Worm (Caenorhabditis elegans) whole organism, L1 larva: ENCODE data around the gene F17C11.2.

Experiments
- C04F5.9 ChIP-seq: sonication (generic microtip); optimal IDR thresholded peaks from 2 replicates; lab custom pipeline; 2016; ENCODE audit warnings: missing genetic modification characterization, missing compliant biosample characterization
- C16A3.4 ChIP-seq: fragments of 150-350 bp; optimal IDR thresholded peaks from 2 replicates; lab custom pipeline; 2014; ENCODE audit warnings: missing biosample characterization, missing genetic modification characterization
- F16B12.6 ChIP-seq: fragments of 150-350 bp; optimal IDR thresholded peaks from 2 replicates; lab custom pipeline; 2014; ENCODE audit warnings: missing biosample characterization, missing genetic modification characterization
- Y116A8C.19 ChIP-seq: sonication (generic microtip); optimal IDR thresholded peaks from 2 replicates; lab custom pipeline; 2016; ENCODE audit warnings: missing compliant biosample characterization, missing genetic modification characterization, borderline replicate concordance
- alr-1 ChIP-seq: fragments of 200-800 bp; sonication (Bioruptor generic); optimal IDR thresholded peaks from 2 replicates; lab custom pipeline; 2018; ENCODE audit warnings: borderline replicate concordance, mild to moderate bottlenecking, missing genetic modification characterization, missing compliant biosample characterization
- aly-2 ChIP-seq: fragments of 150-350 bp; optimal IDR thresholded peaks from 2 replicates; lab custom pipeline; 2014; ENCODE audit warnings: missing biosample characterization, missing genetic modification characterization
- blmp-1 ChIP-seq: fragments of 150-350 bp; optimal IDR thresholded peaks from 2 replicates; lab custom pipeline; 2014; ENCODE audit warnings: missing biosample characterization, missing genetic modification characterization
- ceh-8 ChIP-seq: fragments of 200-800 bp; sonication (Bioruptor generic); optimal IDR thresholded peaks from 2 replicates; lab custom pipeline; 2018; ENCODE audit warnings: mild to moderate bottlenecking, missing genetic modification characterization, moderate library complexity, missing compliant biosample characterization
- ceh-88 ChIP-seq: fragments of 200-800 bp; sonication (Bioruptor generic); IDR thresholded peaks from 2 replicates; pipeline ENCODE4 v1.3.6; 2022; ENCODE audit warnings: missing genetic modification characterization, missing compliant biosample characterization
- ceh-90 ChIP-seq: sonication (generic microtip); optimal IDR thresholded peaks from 2 replicates; lab custom pipeline; 2016; ENCODE audit warnings: missing genetic modification characterization, missing compliant biosample characterization
- dsc-1 ChIP-seq: sonication (generic microtip); optimal IDR thresholded peaks from 2 replicates; lab custom pipeline; 2016; ENCODE audit warnings: mild to moderate bottlenecking, missing genetic modification characterization, missing compliant biosample characterization
- efl-1 ChIP-seq, 4 experiments: fragments of 150-350 bp; optimal IDR thresholded peaks in 3 of 4; peaks in 1 of 4; 1 replicate in 1 of 4; 2 replicates in 3 of 4; lab custom pipeline; 2014; ENCODE audit warnings: missing biosample characterization in 2 of 4, missing genetic modification characterization in 2 of 4, missing genetic modification reagents in 2 of 4
- elt-2 ChIP-seq: sonication (generic microtip); optimal IDR thresholded peaks from 2 replicates; lab custom pipeline; 2016; ENCODE audit warnings: missing genetic modification characterization, mild to moderate bottlenecking, inconsistent platforms, missing compliant biosample characterization, missing genetic modification reagents
- fkh-8 ChIP-seq: sonication (generic microtip); optimal IDR thresholded peaks from 2 replicates; lab custom pipeline; 2016; ENCODE audit warnings: mild to moderate bottlenecking, missing genetic modification characterization, missing compliant biosample characterization
- grh-1 ChIP-seq: fragments of 200-800 bp; sonication (Bioruptor generic); IDR thresholded peaks from 2 replicates; pipeline ENCODE4 v1.3.6; 2022; ENCODE audit warnings: missing genetic modification reagents, missing genetic modification characterization, missing compliant biosample characterization
- hlh-17 ChIP-seq: fragments of 200-800 bp; sonication (Bioruptor generic); optimal IDR thresholded peaks from 2 replicates; lab custom pipeline; 2018; ENCODE audit warnings: missing genetic modification characterization, mild to moderate bottlenecking, missing compliant biosample characterization, moderate library complexity, borderline replicate concordance
- hlh-4 ChIP-seq: sonication (generic microtip); optimal IDR thresholded peaks from 2 replicates; lab custom pipeline; 2016; ENCODE audit warnings: mild to moderate bottlenecking, missing genetic modification characterization, missing compliant biosample characterization
- isw-1 ChIP-seq: fragments of 200-800 bp; sonication (Bioruptor generic); IDR thresholded peaks from 2 replicates; pipeline ENCODE4 v1.3.6; 2022; ENCODE audit warnings: missing genetic modification characterization, missing compliant biosample characterization
- lin-35 ChIP-seq, 2 experiments: fragments of 150-350 bp; optimal IDR thresholded peaks; 2 replicates each; lab custom pipeline; 2014; ENCODE audit warnings: missing biosample characterization in 2 of 2, missing genetic modification characterization in 2 of 2, missing genetic modification reagents in 2 of 2
- lir-3 ChIP-seq: sonication (generic microtip); optimal IDR thresholded peaks from 2 replicates; lab custom pipeline; 2016; ENCODE audit warnings: mild to moderate bottlenecking, missing genetic modification characterization, moderate library complexity, missing compliant biosample characterization; ENCODE audit not compliant: poor library complexity
- lsy-2 ChIP-seq, 2 experiments: fragments of 150-350 bp; optimal IDR thresholded peaks; 2 replicates each; lab custom pipeline; 2014; ENCODE audit warnings: missing biosample characterization in 2 of 2, missing genetic modification characterization in 2 of 2
- mab-9 ChIP-seq: fragments of 200-800 bp; sonication (Bioruptor generic); IDR thresholded peaks from 2 replicates; pipeline ENCODE4 v1.3.6; 2022; ENCODE audit warnings: missing genetic modification reagents, missing genetic modification characterization, missing compliant biosample characterization
- mdl-1 ChIP-seq, 2 experiments: fragments of 150-350 bp; optimal IDR thresholded peaks; 2 replicates each; lab custom pipeline; 2014 to 2017; ENCODE audit warnings: missing biosample characterization in 2 of 2, missing genetic modification characterization in 2 of 2, inconsistent platforms in 1 of 2
- mef-2 ChIP-seq: fragments of 150-350 bp; optimal IDR thresholded peaks from 2 replicates; lab custom pipeline; 2014; ENCODE audit warnings: missing biosample characterization, missing genetic modification characterization
- mep-1 ChIP-seq: fragments of 150-350 bp; optimal IDR thresholded peaks from 2 replicates; lab custom pipeline; 2014; ENCODE audit warnings: missing biosample characterization, missing genetic modification characterization
- nhr-11 ChIP-seq: fragments of 150-350 bp; optimal IDR thresholded peaks from 2 replicates; lab custom pipeline; 2014; ENCODE audit warnings: missing biosample characterization, missing genetic modification characterization
- nhr-12 ChIP-seq: sonication (generic microtip); optimal IDR thresholded peaks from 2 replicates; lab custom pipeline; 2017; ENCODE audit warnings: missing biosample characterization, missing genetic modification characterization
- nhr-19 ChIP-seq: fragments of 200-800 bp; sonication (Bioruptor generic); conservative IDR thresholded peaks from 2 replicates; pipeline ENCODE4 v1.3.6; 2022; ENCODE audit warnings: missing genetic modification characterization, missing compliant biosample characterization
- nhr-20 ChIP-seq: sonication (generic microtip); optimal IDR thresholded peaks from 2 replicates; lab custom pipeline; 2016; ENCODE audit warnings: mild to moderate bottlenecking, missing genetic modification characterization, missing compliant biosample characterization
- nhr-28 ChIP-seq: fragments of 150-350 bp; optimal IDR thresholded peaks from 2 replicates; lab custom pipeline; 2014; ENCODE audit warnings: missing biosample characterization, missing genetic modification characterization
- nhr-47 ChIP-seq: sonication (generic microtip); optimal IDR thresholded peaks from 2 replicates; lab custom pipeline; 2016; ENCODE audit warnings: mild to moderate bottlenecking, missing genetic modification characterization, moderate library complexity, missing compliant biosample characterization
- nhr-84 ChIP-seq: sonication (generic microtip); optimal IDR thresholded peaks from 2 replicates; lab custom pipeline; 2017; ENCODE audit warnings: missing biosample characterization, missing genetic modification characterization
- nhr-85 ChIP-seq: sonication (generic microtip); peaks from one replicate; lab custom pipeline; 2016; ENCODE audit warnings: missing genetic modification characterization, inconsistent platforms, missing compliant biosample characterization
- nhr-90 ChIP-seq: sonication (generic microtip); optimal IDR thresholded peaks from 2 replicates; lab custom pipeline; 2016; ENCODE audit warnings: mild to moderate bottlenecking, missing genetic modification characterization, missing compliant biosample characterization; ENCODE audit not compliant: poor library complexity
- pag-3 ChIP-seq: sonication (generic microtip); optimal IDR thresholded peaks from 2 replicates; lab custom pipeline; 2017; ENCODE audit warnings: missing genetic modification characterization, mild to moderate bottlenecking, missing compliant biosample characterization, antibody characterized with exemption, borderline replicate concordance; ENCODE audit not compliant: insufficient read depth
- rnt-1 ChIP-seq: sonication (generic microtip); optimal IDR thresholded peaks from 2 replicates; lab custom pipeline; 2016; ENCODE audit warnings: mild to moderate bottlenecking, missing genetic modification characterization, moderate library complexity, missing compliant biosample characterization
- snpc-4 ChIP-seq: fragments of 150-350 bp; optimal IDR thresholded peaks from 2 replicates; lab custom pipeline; 2014; ENCODE audit warnings: missing biosample characterization, missing genetic modification characterization
- sup-37 ChIP-seq: fragments of 200-800 bp; sonication (Bioruptor generic); optimal IDR thresholded peaks from 2 replicates; lab custom pipeline; 2018; ENCODE audit warnings: mild to moderate bottlenecking, missing genetic modification characterization, missing compliant biosample characterization
- tbx-2 ChIP-seq: sonication (generic microtip); optimal IDR thresholded peaks from 2 replicates; lab custom pipeline; 2016; ENCODE audit warnings: missing genetic modification characterization, missing compliant biosample characterization
- unc-30 ChIP-seq: sonication (generic microtip); optimal IDR thresholded peaks from 2 replicates; lab custom pipeline; 2017; ENCODE audit warnings: missing biosample characterization, missing genetic modification characterization
- unc-98 ChIP-seq: fragments of 200-800 bp; sonication (Bioruptor generic); IDR thresholded peaks from 2 replicates; pipeline ENCODE4 v1.3.6; 2022; ENCODE audit warnings: missing genetic modification characterization, missing compliant biosample characterization
- vab-15 ChIP-seq: sonication (generic microtip); optimal IDR thresholded peaks from 2 replicates; lab custom pipeline; 2017; ENCODE audit warnings: missing genotype, mild to moderate bottlenecking, missing genetic modification characterization, missing compliant biosample characterization
- xbp-1 ChIP-seq: sonication (generic microtip); optimal IDR thresholded peaks from 2 replicates; lab custom pipeline; 2016; ENCODE audit warnings: missing genetic modification characterization, missing compliant biosample characterization
- zag-1 ChIP-seq: fragments of 150-350 bp; optimal IDR thresholded peaks from 2 replicates; lab custom pipeline; 2014; ENCODE audit warnings: missing biosample characterization, missing genetic modification characterization
- zip-4 ChIP-seq: fragments of 200-800 bp; sonication (Bioruptor generic); optimal IDR thresholded peaks from 2 replicates; lab custom pipeline; 2018; ENCODE audit warnings: mild to moderate bottlenecking, missing genetic modification characterization, moderate library complexity, missing compliant biosample characterization
- ztf-11 ChIP-seq, 2 experiments: sonication (generic microtip); optimal IDR thresholded peaks; 2 replicates each; lab custom pipeline; 2016 to 2017; ENCODE audit warnings: missing genetic modification characterization in 2 of 2, missing biosample characterization in 1 of 2, missing compliant biosample characterization in 1 of 2

Gene F17C11.2

DNA sequence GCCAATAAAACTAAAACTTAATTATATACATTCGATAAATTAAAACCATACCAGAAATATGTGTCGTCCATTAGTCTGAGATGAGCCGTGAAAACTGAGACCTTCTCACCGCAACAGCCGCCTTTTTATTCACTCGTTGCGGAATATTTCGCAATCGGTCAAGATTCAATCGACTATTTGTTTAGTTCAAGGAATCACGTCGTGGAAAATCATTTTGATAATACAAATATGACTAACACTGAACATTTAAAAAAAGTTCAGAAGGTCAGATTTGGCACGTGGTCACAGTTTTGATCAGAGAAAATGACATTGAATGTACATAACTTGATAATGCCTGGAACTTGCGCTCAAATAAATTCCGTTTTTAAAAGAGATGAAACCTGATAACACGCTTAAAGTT lies 9.3 kb upstream of the F17C11.2 start, which contains the start of gene F17C11.11 (continued):
- TF ChIP-seq unc-98 (GFP tag; lab: Robert Waterston, UW) (no peak), pag-3 (no peak), nhr-84 (no peak), hlh-4 (tag; lab: Kevin White, UChicago) (no peak), elt-2 (tag; lab: Kevin White, UChicago) (peak; percentile 73), mef-2 (tag; lab: Kevin White, UChicago) (no peak), lin-35 (GFP tag; optimal IDR thresholded peaks at IDR 0.05; lab: Kevin White, UChicago) (no peak)

DNA sequence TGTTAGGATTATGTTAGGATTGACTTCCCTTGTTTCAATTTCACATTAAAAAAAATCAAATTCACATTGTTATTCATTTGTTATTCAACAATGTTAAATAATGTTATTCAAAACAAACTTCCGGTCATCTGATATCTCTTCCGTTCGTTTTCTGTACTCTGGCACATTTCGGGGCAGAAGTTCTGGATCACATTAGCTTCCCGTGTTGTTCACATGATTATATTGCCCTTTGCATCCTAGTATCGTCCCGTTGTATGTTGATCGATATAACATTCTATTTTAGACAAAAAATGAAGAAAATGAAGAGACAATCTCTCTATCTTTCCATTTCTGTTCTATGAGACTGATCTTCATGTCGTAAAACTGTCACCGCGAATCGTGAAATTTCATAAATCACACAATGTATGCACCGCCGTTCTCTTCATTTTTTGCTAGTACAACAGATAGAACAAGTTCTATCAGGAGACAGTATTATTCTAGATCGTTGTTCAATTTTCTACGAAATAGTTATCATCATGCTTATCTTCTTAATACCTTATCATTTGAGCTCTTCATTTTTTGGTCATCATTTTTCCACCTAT lies 8.0 kb upstream of the F17C11.2 start:
- no peak for TF ChIP-seq tbx-2 (tag; lab: Kevin White, UChicago)
- no peak for TF ChIP-seq sup-37
- TF ChIP-seq ztf-11 (tag; optimal IDR thresholded peaks at IDR 0.05; lab: Kevin White, UChicago): no peak
- TF ChIP-seq nhr-85: peak; percentile 92
- peak; percentile 46; the same call in 1 of the 2 replicates for TF ChIP-seq grh-1 (GFP tag; lab: Robert Waterston, UW)
- no peak for TF ChIP-seq ceh-90 (tag; lab: Kevin White, UChicago)
- TF ChIP-seq mdl-1 (tag; optimal IDR thresholded peaks at IDR 0.05; lab: Kevin White, UChicago): peak in 1 of 2 experiments; percentile 19
- TF ChIP-seq nhr-19 (GFP tag; lab: Robert Waterston, UW): no peak
- TF ChIP-seq efl-1 (optimal IDR thresholded peaks at IDR 0.05; lab: Kevin White, UChicago): no peak
- TF ChIP-seq efl-1 (GFP tag; optimal IDR thresholded peaks at IDR 0.05 in 1 of 2; lab: Kevin White, UChicago): peak in 1 of 2 experiments; percentile 70
- peak; percentile 46 for TF ChIP-seq blmp-1 (tag; lab: Kevin White, UChicago)

DNA sequence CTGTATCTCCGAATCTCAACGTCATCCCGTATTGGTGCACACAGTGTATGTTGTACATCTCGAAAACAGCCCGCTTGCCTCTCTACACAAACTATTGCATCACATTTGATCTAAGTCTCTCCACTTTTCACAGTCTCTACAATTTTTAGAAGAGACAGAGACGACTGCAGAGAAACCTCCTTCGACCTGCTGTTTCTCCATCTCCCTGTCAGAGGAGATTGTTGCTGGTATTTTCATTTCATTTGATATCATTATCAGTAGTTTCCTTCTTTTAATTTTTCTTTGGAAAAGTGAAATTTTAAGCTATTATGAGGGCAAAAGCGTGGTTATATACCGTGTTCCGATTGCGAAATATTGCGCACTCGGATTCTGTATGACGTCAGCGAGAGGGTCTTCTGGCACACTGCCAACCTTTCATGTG lies 7.4 kb upstream of the F17C11.2 start:
- TF ChIP-seq nhr-20 (tag; lab: Kevin White, UChicago): peak; percentile 73
- TF ChIP-seq ceh-8 (GFP tag; lab: Kevin White, UChicago): no peak
- no peak for TF ChIP-seq nhr-28 (tag; lab: Kevin White, UChicago)
- TF ChIP-seq hlh-17 (GFP tag; lab: Kevin White, UChicago): no peak
- no peak for TF ChIP-seq mab-9 (GFP tag; lab: Robert Waterston, UW)
- peak; percentile 62 for TF ChIP-seq C16A3.4 (tag; lab: Kevin White, UChicago)
- peak; percentile 43 to 61 for TF ChIP-seq lin-35 (GFP tag; optimal IDR thresholded peaks at IDR 0.05; lab: Kevin White, UChicago)
- TF ChIP-seq mep-1 (tag; lab: Kevin White, UChicago): peak; percentile 79
- no peak for TF ChIP-seq unc-30 (tag; lab: Kevin White, UChicago)
- no peak for TF ChIP-seq Y116A8C.19
- TF ChIP-seq zag-1: no peak
- peak; percentile 24 for TF ChIP-seq xbp-1
- TF ChIP-seq C04F5.9 (tag; lab: Kevin White, UChicago): no peak
- no peak for TF ChIP-seq snpc-4
- no peak for TF ChIP-seq vab-15 (tag; lab: Kevin White, UChicago)
- peak; percentile 11 for TF ChIP-seq dsc-1
- TF ChIP-seq isw-1 (GFP tag; lab: Robert Waterston, UW): no peak
- TF ChIP-seq fkh-8: peak; percentile 7
- TF ChIP-seq zip-4 (GFP tag; lab: Kevin White, UChicago): peak; percentile 71
- no peak for TF ChIP-seq alr-1
- TF ChIP-seq mdl-1 (tag; optimal IDR thresholded peaks at IDR 0.05; lab: Kevin White, UChicago): peak in 1 of 2 experiments; percentile 53
- no peak for TF ChIP-seq ztf-11 (tag; optimal IDR thresholded peaks at IDR 0.05; lab: Kevin White, UChicago)
- peak; percentile 6 for TF ChIP-seq aly-2
- TF ChIP-seq nhr-90 (tag; lab: Kevin White, UChicago): peak; percentile 50
- no peak for TF ChIP-seq hlh-4 (tag; lab: Kevin White, UChicago)
- TF ChIP-seq rnt-1 (tag; lab: Kevin White, UChicago): peak; percentile 60
- TF ChIP-seq nhr-47 (tag; lab: Kevin White, UChicago): peak; percentile 57
- peak; percentile 53 to 70 for TF ChIP-seq lsy-2 (tag; optimal IDR thresholded peaks at IDR 0.05; lab: Kevin White, UChicago)
- TF ChIP-seq blmp-1 (tag; lab: Kevin White, UChicago): peak; percentile 93
- no peak for TF ChIP-seq sup-37
- TF ChIP-seq ceh-88 (GFP tag; lab: Robert Waterston, UW): no peak
- no peak for TF ChIP-seq F16B12.6
- no peak for TF ChIP-seq nhr-12 (tag; lab: Kevin White, UChicago)
- no peak for TF ChIP-seq lir-3 (tag; lab: Kevin White, UChicago)
- TF ChIP-seq tbx-2 (tag; lab: Kevin White, UChicago): peak; percentile 24
- TF ChIP-seq nhr-84: no peak
- TF ChIP-seq nhr-11 (tag; lab: Kevin White, UChicago): no peak
